Worm (Caenorhabditis elegans) whole organism, young adult: ENCODE data around the gene mre-11.

ENCODE experiments used
- F10E7.11 ChIP-seq: sonication (generic microtip); optimal IDR thresholded peaks from 2 replicates; lab custom pipeline; 2017; ENCODE audit warnings: mild to moderate bottlenecking, missing genetic modification characterization, moderate library complexity, missing compliant biosample characterization
- F23B12.7 ChIP-seq: sonication (generic microtip); optimal IDR thresholded peaks from 2 replicates; lab custom pipeline; 2017; ENCODE audit warnings: missing genetic modification characterization, mild to moderate bottlenecking, missing compliant biosample characterization, antibody characterized with exemption, moderate library complexity; ENCODE audit not compliant: insufficient read depth
- F49E8.2 ChIP-seq: sonication (generic microtip); optimal IDR thresholded peaks from 3 replicates; lab custom pipeline; 2017; ENCODE audit warnings: missing genetic modification characterization, mild to moderate bottlenecking, missing compliant biosample characterization, antibody characterized with exemption, moderate library complexity; ENCODE audit not compliant: insufficient read depth
- F52B5.7 ChIP-seq: sonication (generic microtip); optimal IDR thresholded peaks from 2 replicates; lab custom pipeline; 2016; ENCODE audit warnings: mild to moderate bottlenecking, missing genetic modification characterization, missing compliant biosample characterization
- F55B11.4 ChIP-seq: sonication (generic microtip); optimal IDR thresholded peaks from 2 replicates; lab custom pipeline; 2016; ENCODE audit warnings: missing compliant biosample characterization, missing genetic modification characterization, borderline replicate concordance; ENCODE audit not compliant: insufficient read depth
- F57A8.1 ChIP-seq: fragments of 200-800 bp; sonication (Bioruptor generic); optimal IDR thresholded peaks from 2 replicates; lab custom pipeline; 2018; ENCODE audit warnings: mild to moderate bottlenecking, missing genetic modification characterization, moderate library complexity, missing compliant biosample characterization
- K12H6.12 ChIP-seq: fragments of 200-800 bp; sonication (Bioruptor generic); optimal IDR thresholded peaks from 2 replicates; lab custom pipeline; 2018; ENCODE audit warnings: mild to moderate bottlenecking, missing genetic modification characterization, missing compliant biosample characterization
- Y53F4B.3 ChIP-seq: fragments of 200-800 bp; sonication (Bioruptor generic); IDR thresholded peaks from 2 replicates; pipeline ENCODE4 v1.3.6; 2022; ENCODE audit warnings: missing genetic modification reagents, missing genetic modification characterization, missing compliant biosample characterization
- Y95B8A.8 ChIP-seq: fragments of 200-800 bp; sonication (Bioruptor generic); IDR thresholded peaks from 2 replicates; pipeline ENCODE4 v1.3.6; 2022; ENCODE audit warnings: missing genetic modification reagents, missing genetic modification characterization, missing compliant biosample characterization
- aptf-2 ChIP-seq: fragments of 200-800 bp; sonication (Bioruptor generic); conservative IDR thresholded peaks from 2 replicates; pipeline ENCODE4 v1.3.6; 2022; ENCODE audit warnings: missing genetic modification reagents, missing genetic modification characterization, missing compliant biosample characterization
- atf-7 ChIP-seq: sonication (generic microtip); optimal IDR thresholded peaks from 2 replicates; lab custom pipeline; 2017; ENCODE audit warnings: mild to moderate bottlenecking, missing genetic modification characterization, missing compliant biosample characterization
- attf-3 ChIP-seq: fragments of 200-800 bp; sonication (Bioruptor generic); conservative IDR thresholded peaks from 2 replicates; pipeline ENCODE4 v1.3.6; 2022; ENCODE audit warnings: missing genetic modification reagents, missing genetic modification characterization, missing compliant biosample characterization
- attf-5 ChIP-seq: fragments of 200-800 bp; sonication (Bioruptor generic); optimal IDR thresholded peaks from 2 replicates; lab custom pipeline; 2018; ENCODE audit warnings: mild to moderate bottlenecking, missing genetic modification characterization, missing compliant biosample characterization
- cebp-2 ChIP-seq: fragments of 200-800 bp; sonication (Bioruptor generic); IDR thresholded peaks from 2 replicates; pipeline ENCODE4 v1.3.6; 2022; ENCODE audit warnings: missing genetic modification characterization, missing compliant biosample characterization
- ceh-100 ChIP-seq: fragments of 200-800 bp; sonication (Bioruptor generic); IDR thresholded peaks from 2 replicates; pipeline ENCODE4 v1.3.6; 2022; ENCODE audit warnings: missing genetic modification reagents, missing genetic modification characterization, missing compliant biosample characterization
- ceh-58 ChIP-seq: fragments of 200-800 bp; sonication (Bioruptor generic); IDR thresholded peaks from 2 replicates; pipeline ENCODE4 v1.3.6; 2022; ENCODE audit warnings: missing genetic modification characterization, missing compliant biosample characterization
- dox-1 ChIP-seq: fragments of 200-800 bp; sonication (Bioruptor generic); IDR thresholded peaks from 2 replicates; pipeline ENCODE4 v1.3.6; 2022; ENCODE audit warnings: missing genetic modification reagents, missing genetic modification characterization, missing compliant biosample characterization
- hlh-12 ChIP-seq: sonication (generic microtip); optimal IDR thresholded peaks from 2 replicates; lab custom pipeline; 2016; ENCODE audit warnings: missing genetic modification characterization, missing compliant biosample characterization
- hmg-1.2 ChIP-seq: fragments of 200-800 bp; sonication (Bioruptor generic); IDR thresholded peaks from 2 replicates; pipeline ENCODE4 v1.3.6; 2022; ENCODE audit warnings: missing genetic modification reagents, missing genetic modification characterization, missing compliant biosample characterization
- hmg-20 ChIP-seq: fragments of 200-800 bp; sonication (Bioruptor generic); IDR thresholded peaks from 2 replicates; pipeline ENCODE4 v1.3.6; 2022; ENCODE audit warnings: missing genetic modification reagents, missing genetic modification characterization, missing compliant biosample characterization
- hrde-1 ChIP-seq: sonication (generic microtip); optimal IDR thresholded peaks from 2 replicates; lab custom pipeline; 2016; ENCODE audit warnings: missing genetic modification characterization, mild to moderate bottlenecking, missing compliant biosample characterization, moderate library complexity, missing genotype, missing genetic modification reagents, borderline replicate concordance
- let-526 ChIP-seq: fragments of 200-800 bp; sonication (Bioruptor generic); IDR thresholded peaks from 2 replicates; pipeline ENCODE4 v1.3.6; 2022; ENCODE audit warnings: missing genetic modification reagents, missing genetic modification characterization, missing compliant biosample characterization
- madf-3 ChIP-seq: fragments of 200-800 bp; sonication (Bioruptor generic); IDR thresholded peaks from 2 replicates; pipeline ENCODE4 v1.3.6; 2022; ENCODE audit warnings: missing genetic modification reagents, missing genetic modification characterization, missing compliant biosample characterization
- madf-8 ChIP-seq: fragments of 200-800 bp; sonication (Bioruptor generic); conservative IDR thresholded peaks from 2 replicates; pipeline ENCODE4 v1.3.6; 2022; ENCODE audit warnings: missing genetic modification reagents, missing genetic modification characterization, missing compliant biosample characterization
- mxl-1 ChIP-seq: sonication (generic microtip); optimal IDR thresholded peaks from 2 replicates; lab custom pipeline; 2016; ENCODE audit warnings: missing genetic modification characterization, missing compliant biosample characterization
- nhr-179 ChIP-seq: sonication (generic microtip); optimal IDR thresholded peaks from 2 replicates; lab custom pipeline; 2016; ENCODE audit warnings: mild to moderate bottlenecking, missing genetic modification characterization, missing compliant biosample characterization
- rec-8 ChIP-seq, 2 experiments: sonication (generic microtip); optimal IDR thresholded peaks; 2 replicates each; lab custom pipeline; 2016; ENCODE audit warnings: mild to moderate bottlenecking in 2 of 2, missing genetic modification characterization in 2 of 2, missing genetic modification reagents in 2 of 2, missing genotype in 2 of 2, missing biosample characterization in 1 of 2, missing compliant biosample characterization in 1 of 2, moderate library complexity in 1 of 2
- sdz-38 ChIP-seq: sonication (generic microtip); optimal IDR thresholded peaks from 2 replicates; lab custom pipeline; 2016; ENCODE audit warnings: missing genotype, missing genetic modification characterization, missing compliant biosample characterization
- tbp1 ChIP-seq: fragments of 200-800 bp; sonication (Bioruptor generic); optimal IDR thresholded peaks from 2 replicates; lab custom pipeline; 2018; ENCODE audit warnings: mild to moderate bottlenecking, missing genetic modification characterization, missing compliant biosample characterization
- tlf-1 ChIP-seq: fragments of 200-800 bp; sonication (Bioruptor generic); optimal IDR thresholded peaks from 2 replicates; lab custom pipeline; 2018; ENCODE audit warnings: mild to moderate bottlenecking, missing genetic modification characterization, missing compliant biosample characterization
- ztf-26 ChIP-seq: sonication (generic microtip); optimal IDR thresholded peaks from 2 replicates; lab custom pipeline; 2017; ENCODE audit warnings: missing genetic modification characterization, missing compliant biosample characterization
- ztf-6 ChIP-seq: fragments of 200-800 bp; sonication (Bioruptor generic); IDR thresholded peaks from 2 replicates; pipeline ENCODE4 v1.3.6; 2022; ENCODE audit warnings: missing genetic modification reagents, missing genetic modification characterization, missing compliant biosample characterization

mre-11 gene

DNA sequence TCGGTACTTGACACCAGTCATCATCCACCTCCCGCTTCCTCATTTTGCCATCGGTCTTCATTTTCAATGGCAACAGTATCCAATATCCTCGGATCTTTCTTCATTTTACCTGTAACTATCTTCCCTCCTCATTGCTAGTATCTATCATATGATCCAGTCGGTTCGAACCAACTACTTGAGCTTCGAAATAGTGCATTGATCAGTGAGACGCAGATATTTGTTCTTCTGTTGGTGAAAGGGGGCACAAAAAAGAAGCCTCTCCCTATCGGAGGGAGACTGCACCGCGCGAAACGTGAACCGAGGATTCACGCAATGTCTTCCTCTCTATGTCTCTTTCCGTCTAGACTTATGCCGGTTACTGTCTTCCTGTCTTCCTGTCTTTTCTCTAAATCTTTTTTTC, 45.4 kb downstream of the mre-11 start:
- TF ChIP-seq attf-5 (GFP tag; lab: Kevin White, UChicago) (no peak), hmg-1.2 (peak; percentile 7; the same call in 1 of the 2 replicates)

DNA sequence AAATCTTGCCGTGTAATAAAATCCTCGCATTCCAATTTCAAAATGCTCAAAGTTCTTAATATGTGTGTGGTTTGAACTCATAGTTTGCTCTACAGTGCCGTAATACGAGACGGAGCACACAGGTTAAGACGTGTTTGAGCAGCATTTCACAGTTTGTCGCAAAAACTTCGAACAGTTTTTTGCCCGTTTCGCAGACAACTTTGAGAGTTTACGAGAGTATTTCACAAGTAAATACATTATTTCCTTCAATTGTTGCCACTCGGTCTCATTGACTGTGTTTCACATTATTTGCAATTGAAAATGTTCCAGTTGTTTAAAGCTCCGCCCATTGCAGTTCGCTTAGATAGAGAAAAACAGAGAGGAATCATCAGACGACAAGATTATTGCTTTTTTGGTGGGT, 49.1 kb downstream of the mre-11 start, which contains the start of gene F29F11.20:
Gene F29F11.20 (plus strand): TSS at position 301 of the 400 bp plus-strand sequence.
- TF ChIP-seq hlh-12 (tag; lab: Kevin White, UChicago) (no peak), tbp1 (GFP tag; lab: Kevin White, UChicago) (no peak), F57A8.1 (GFP tag; lab: Kevin White, UChicago) (no peak), rec-8 (tag; optimal IDR thresholded peaks at IDR 0.05; lab: Kevin White, UChicago) (no peak), attf-3 (GFP tag; lab: Robert Waterston, UW) (no peak), F52B5.7 (tag; lab: Kevin White, UChicago) (no peak), Y53F4B.3 (no peak), mxl-1 (tag; lab: Kevin White, UChicago) (no peak), madf-3 (GFP tag; lab: Robert Waterston, UW) (no peak), aptf-2 (GFP tag; lab: Robert Waterston, UW) (no peak), ztf-26 (tag; lab: Kevin White, UChicago) (no peak), cebp-2 (no peak), dox-1 (GFP tag; lab: Robert Waterston, UW) (no peak), ztf-6 (GFP tag; lab: Robert Waterston, UW) (no peak), hmg-20 (GFP tag; lab: Robert Waterston, UW) (no peak), nhr-179 (tag; lab: Kevin White, UChicago) (no peak)
- TF ChIP-seq, all 124 proteins: peak for 0

DNA sequence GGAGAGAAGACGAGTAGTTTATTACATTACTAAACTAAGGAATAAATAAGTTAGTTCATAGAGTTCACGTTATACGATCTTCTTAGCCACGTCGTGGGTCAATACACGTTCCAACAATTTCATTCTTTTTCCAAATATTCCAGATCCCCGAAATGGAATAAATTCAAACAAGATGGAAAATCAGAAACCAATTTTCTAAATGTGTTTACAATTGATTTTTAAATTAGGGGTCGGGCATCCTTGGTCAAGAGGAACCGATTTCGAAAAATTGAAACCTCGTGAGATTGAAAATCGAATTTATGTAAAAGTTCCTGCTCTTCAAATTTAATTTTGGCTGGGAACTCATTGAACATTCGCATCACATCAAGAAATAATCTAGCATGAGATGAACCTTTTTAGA, 51.9 kb downstream of the mre-11 start:
- TF ChIP-seq K12H6.12 (no peak), F49E8.2 (no peak), atf-7 (no peak), tlf-1 (GFP tag; lab: Kevin White, UChicago) (no peak), dox-1 (GFP tag; lab: Robert Waterston, UW) (no peak), hrde-1 (tag; lab: Kevin White, UChicago) (no peak), F55B11.4 (tag; lab: Kevin White, UChicago) (no peak), Y95B8A.8 (no peak), let-526 (no peak), hmg-1.2 (no peak), madf-8 (GFP tag; lab: Robert Waterston, UW) (no peak), ceh-58 (GFP tag; lab: Robert Waterston, UW) (no peak), ceh-100 (GFP tag; lab: Robert Waterston, UW) (no peak), sdz-38 (tag; lab: Kevin White, UChicago) (no peak), F23B12.7 (no peak), F10E7.11 (tag; lab: Kevin White, UChicago) (no peak)
